Fruit fly (Drosophila melanogaster) whole organism, embryonic: Measurements from ENCODE around the gene Sse.
A peak's percentile ranks its signal among the peaks of the same experiment; 100 is the strongest.

ENCODE experiments used
- Ada2b ChIP-seq: fragments of 200-800 bp; sonication (Bioruptor generic); IDR thresholded peaks from 2 replicates; pipeline ENCODE4 v1.3.6; 2022; ENCODE audit warnings: missing biosample characterization, missing genetic modification characterization
- Atf6 ChIP-seq: fragments of 200-800 bp; sonication (Bioruptor generic); IDR thresholded peaks from 2 replicates; pipeline ENCODE4 v1.3.6; 2022; ENCODE audit warnings: missing biosample characterization, missing genetic modification characterization
- Awh ChIP-seq: fragments of 200-800 bp; sonication (Bioruptor generic); IDR thresholded peaks from 2 replicates; pipeline ENCODE4, ENCODE4 v1.3.6; 2022; ENCODE audit warnings: missing biosample characterization, missing genetic modification characterization
- Blimp-1 ChIP-seq: fragments of 200-800 bp; sonication (Bioruptor generic); optimal IDR thresholded peaks from 3 replicates; lab custom pipeline; 2018; ENCODE audit warnings: missing biosample characterization, missing genetic modification characterization, mild to moderate bottlenecking, moderate library complexity, missing genetic modification reagents
- CG1024 ChIP-seq: fragments of 200-800 bp; sonication (Bioruptor generic); IDR thresholded peaks from 2 replicates; pipeline ENCODE4 v1.3.6; 2022; ENCODE audit warnings: missing biosample characterization, missing genetic modification characterization
- CG10462 ChIP-seq: fragments of 200-800 bp; sonication (Bioruptor generic); optimal IDR thresholded peaks from 2 replicates; lab custom pipeline; 2016; ENCODE audit warnings: missing biosample characterization, missing genetic modification characterization
- CG12769 ChIP-seq: fragments of 200-800 bp; sonication (Bioruptor generic); optimal IDR thresholded peaks from 2 replicates; lab custom pipeline; 2019; ENCODE audit warnings: missing biosample characterization, mild to moderate bottlenecking, missing genetic modification characterization, moderate library complexity
- CG14965 ChIP-seq: fragments of 200-800 bp; sonication (Bioruptor generic); optimal IDR thresholded peaks from 2 replicates; lab custom pipeline; 2016; ENCODE audit warnings: missing biosample characterization, missing genetic modification characterization, borderline replicate concordance
- CG17361 ChIP-seq: fragments of 200-800 bp; sonication (Bioruptor generic); IDR thresholded peaks from 3 replicates; pipeline ENCODE4 v1.3.6; 2022; ENCODE audit warnings: missing biosample characterization, missing genetic modification characterization
- CG17802 ChIP-seq: fragments of 200-800 bp; sonication (Bioruptor generic); optimal IDR thresholded peaks from 2 replicates; lab custom pipeline; 2018; ENCODE audit warnings: missing biosample characterization, mild to moderate bottlenecking, missing genetic modification characterization, moderate library complexity
- CG2875 ChIP-seq: fragments of 200-800 bp; sonication (Bioruptor generic); optimal IDR thresholded peaks from 2 replicates; lab custom pipeline; 2017; ENCODE audit warnings: missing biosample characterization, mild to moderate bottlenecking, missing genetic modification characterization, missing genetic modification reagents
- CG2889 ChIP-seq: fragments of 200-800 bp; sonication (Bioruptor generic); IDR thresholded peaks from 3 replicates; pipeline ENCODE4 v1.3.6; 2022; ENCODE audit warnings: missing biosample characterization, missing genetic modification characterization
- CG4424 ChIP-seq: fragments of 200-800 bp; sonication (Bioruptor generic); optimal IDR thresholded peaks from 3 replicates; lab custom pipeline; 2016; ENCODE audit warnings: missing biosample characterization, missing genetic modification characterization
- CG5180 ChIP-seq: fragments of 200-800 bp; sonication (Bioruptor generic); optimal IDR thresholded peaks from 3 replicates; lab custom pipeline; 2017; ENCODE audit warnings: missing biosample characterization, missing genetic modification characterization, mild to moderate bottlenecking, moderate library complexity, missing genetic modification reagents
- CG9817 ChIP-seq: fragments of 200-800 bp; sonication (Bioruptor generic); optimal IDR thresholded peaks from 2 replicates; lab custom pipeline; 2018; ENCODE audit warnings: missing biosample characterization, mild to moderate bottlenecking, missing genetic modification characterization, moderate library complexity
- D19A ChIP-seq: fragments of 200-800 bp; optimal IDR thresholded peaks from 3 replicates; lab custom pipeline; 2019; ENCODE audit warnings: missing biosample characterization, mild to moderate bottlenecking, missing genetic modification characterization, moderate library complexity
- Dad ChIP-seq: fragments of 200-800 bp; sonication (Bioruptor generic); optimal IDR thresholded peaks from 3 replicates; lab custom pipeline; 2016; ENCODE audit warnings: missing biosample characterization, missing genetic modification characterization
- Deaf1 ChIP-seq: fragments of 200-800 bp; optimal IDR thresholded peaks from 3 replicates; lab custom pipeline; 2019; ENCODE audit warnings: missing biosample characterization, mild to moderate bottlenecking, missing genetic modification characterization, moderate library complexity
- Dip3 ChIP-seq: fragments of 200-800 bp; sonication (Bioruptor generic); optimal IDR thresholded peaks from 3 replicates; lab custom pipeline; 2016; ENCODE audit warnings: missing biosample characterization, missing genetic modification characterization
- Fer2 ChIP-seq: fragments of 200-800 bp; sonication (Bioruptor generic); optimal IDR thresholded peaks from 2 replicates; lab custom pipeline; 2018; ENCODE audit warnings: missing biosample characterization, mild to moderate bottlenecking, missing genetic modification characterization, moderate library complexity
- Gug ChIP-seq: fragments of 200-800 bp; sonication (Bioruptor generic); IDR thresholded peaks from 4 replicates; pipeline ENCODE4 v1.3.6; 2022; ENCODE audit warnings: missing biosample characterization, missing genetic modification characterization
- H15 ChIP-seq: fragments of 200-800 bp; sonication (Bioruptor generic); IDR thresholded peaks from 3 replicates; pipeline ENCODE4 v1.3.6; 2022; ENCODE audit warnings: missing biosample characterization, missing genetic modification characterization
- HLH3B ChIP-seq: fragments of 200-800 bp; sonication (Bioruptor generic); IDR thresholded peaks from 2 replicates; pipeline ENCODE4 v1.3.6; 2022; ENCODE audit warnings: missing biosample characterization, missing genetic modification characterization
- HLH4C ChIP-seq: fragments of 200-800 bp; sonication (Bioruptor generic); IDR thresholded peaks from 3 replicates; pipeline ENCODE4 v1.3.6; 2022; ENCODE audit warnings: missing biosample characterization, missing genetic modification characterization; ENCODE audit not compliant: partially characterized antibody
- HmgD ChIP-seq: fragments of 200-800 bp; sonication (Bioruptor generic); optimal IDR thresholded peaks from 3 replicates; lab custom pipeline; 2016; ENCODE audit warnings: missing biosample characterization, missing genetic modification characterization
- Hr51 ChIP-seq, 2 experiments: fragments of 200-800 bp; sonication (Bioruptor generic); optimal IDR thresholded peaks; 2 replicates in 1 of 2; 3 replicates in 1 of 2; lab custom pipeline; 2016 to 2018; ENCODE audit warnings: missing biosample characterization in 2 of 2, missing genetic modification characterization in 2 of 2, mild to moderate bottlenecking in 1 of 2, moderate library complexity in 1 of 2
- Jarid2 ChIP-seq: fragments of 200-800 bp; sonication (Bioruptor generic); optimal IDR thresholded peaks from 3 replicates; lab custom pipeline; 2017; ENCODE audit warnings: mild to moderate bottlenecking, missing biosample characterization, missing genetic modification reagents, missing genetic modification characterization
- MESR4 ChIP-seq: fragments of 200-800 bp; sonication (Bioruptor generic); optimal IDR thresholded peaks from 2 replicates; lab custom pipeline; 2018; ENCODE audit warnings: missing biosample characterization, mild to moderate bottlenecking, missing genetic modification characterization, moderate library complexity
- Med ChIP-seq: fragments of 200-800 bp; sonication (Bioruptor generic); peaks from one replicate; lab custom pipeline; 2016; ENCODE audit warnings: missing biosample characterization, missing genetic modification characterization, mild to moderate bottlenecking, inconsistent platforms, moderate library complexity
- Vsx1 ChIP-seq: fragments of 200-800 bp; sonication (Bioruptor generic); optimal IDR thresholded peaks from 2 replicates; lab custom pipeline; 2017; ENCODE audit warnings: missing biosample characterization, mild to moderate bottlenecking, missing genetic modification characterization, missing genetic modification reagents
- al ChIP-seq: fragments of 200-800 bp; sonication (Bioruptor generic); IDR thresholded peaks from 2 replicates; pipeline ENCODE4 v1.3.6; 2022; ENCODE audit warnings: missing biosample characterization, missing genetic modification characterization
- amos ChIP-seq: fragments of 200-800 bp; sonication (Bioruptor generic); IDR thresholded peaks from 2 replicates; pipeline ENCODE4 v1.3.6; 2022; ENCODE audit warnings: missing biosample characterization, missing genetic modification characterization; ENCODE audit not compliant: partially characterized antibody
- ato ChIP-seq: fragments of 200-800 bp; sonication (Bioruptor generic); IDR thresholded peaks from 2 replicates; pipeline ENCODE4 v1.3.6; 2022; ENCODE audit warnings: missing biosample characterization, missing genetic modification characterization; ENCODE audit not compliant: partially characterized antibody
- crol ChIP-seq: fragments of 200-800 bp; sonication (Bioruptor generic); IDR thresholded peaks from 2 replicates; pipeline ENCODE4 v1.3.6; 2022; ENCODE audit warnings: missing biosample characterization, missing genetic modification characterization
- eyg ChIP-seq: fragments of 200-800 bp; sonication (Bioruptor generic); optimal IDR thresholded peaks from 3 replicates; lab custom pipeline; 2016; ENCODE audit warnings: missing biosample characterization, missing genetic modification characterization
- gce ChIP-seq: fragments of 200-800 bp; sonication (Bioruptor generic); IDR thresholded peaks from 3 replicates; pipeline ENCODE4 v1.3.6; 2022; ENCODE audit warnings: missing biosample characterization, missing genetic modification characterization
- grn ChIP-seq: fragments of 200-800 bp; sonication (Bioruptor generic); optimal IDR thresholded peaks from 3 replicates; lab custom pipeline; 2017; ENCODE audit warnings: missing biosample characterization, missing genetic modification characterization
- gro ChIP-seq: fragments of 200-800 bp; sonication (Bioruptor generic); optimal IDR thresholded peaks from 2 replicates; lab custom pipeline; 2016; ENCODE audit warnings: missing biosample characterization, missing genetic modification characterization
- hbn ChIP-seq: fragments of 200-800 bp; sonication (Bioruptor generic); IDR thresholded peaks from 2 replicates; pipeline ENCODE4 v1.3.6; 2022; ENCODE audit warnings: missing biosample characterization, missing genetic modification characterization; ENCODE audit not compliant: partially characterized antibody
- lab ChIP-seq: fragments of 200-800 bp; sonication (Bioruptor generic); optimal IDR thresholded peaks from 3 replicates; lab custom pipeline; 2017; ENCODE audit warnings: missing biosample characterization, missing genetic modification characterization, mild to moderate bottlenecking, moderate library complexity, missing genetic modification reagents
- lbe ChIP-seq: fragments of 200-800 bp; sonication (Bioruptor generic); optimal IDR thresholded peaks from 2 replicates; lab custom pipeline; 2016; ENCODE audit warnings: missing biosample characterization, mild to moderate bottlenecking, missing genetic modification characterization
- pan ChIP-seq, 4 experiments: fragments of >200 bp in 3 of 4; fragments of 200-800 bp in 1 of 4; sonication (Bioruptor generic) in 1 of 4; optimal IDR thresholded peaks in 3 of 4; IDR thresholded peaks in 1 of 4; 2 replicates each; pipeline versions ENCODE4 v1.3.6 to Lab custom; 2017 to 2022; ENCODE audit warnings: missing biosample characterization in 2 of 4, missing genetic modification characterization in 2 of 4, mixed read lengths in 1 of 4
- prd ChIP-seq, 3 experiments: fragments of >200 bp in 2 of 3; fragments of 200-800 bp in 1 of 3; sonication (Bioruptor generic) in 1 of 3; optimal IDR thresholded peaks in 2 of 3; IDR thresholded peaks in 1 of 3; 2 replicates in 2 of 3; 3 replicates in 1 of 3; pipeline versions ENCODE4 v1.3.6 to Lab custom; 2017 to 2022; ENCODE audit warnings: missing biosample characterization in 1 of 3, missing genetic modification characterization in 1 of 3
- run ChIP-seq: fragments of 200-800 bp; sonication (Bioruptor generic); optimal IDR thresholded peaks from 3 replicates; lab custom pipeline; 2018; ENCODE audit warnings: missing biosample characterization, mild to moderate bottlenecking, missing genetic modification characterization
- scrt ChIP-seq: fragments of 200-800 bp; sonication (Bioruptor generic); optimal IDR thresholded peaks from 2 replicates; lab custom pipeline; 2018; ENCODE audit warnings: missing biosample characterization, mild to moderate bottlenecking, missing genetic modification characterization, moderate library complexity
- sisA ChIP-seq: fragments of 200-800 bp; sonication (Bioruptor generic); IDR thresholded peaks from 2 replicates; pipeline ENCODE4 v1.3.6; 2022; ENCODE audit warnings: missing biosample characterization, missing genetic modification characterization
- sr ChIP-seq: fragments of 200-800 bp; sonication (Bioruptor generic); IDR thresholded peaks from 3 replicates; pipeline ENCODE4 v1.3.6; 2022; ENCODE audit warnings: missing biosample characterization, missing genetic modification characterization
- stc ChIP-seq: fragments of 200-800 bp; sonication (Bioruptor generic); IDR thresholded peaks from 2 replicates; pipeline ENCODE4 v1.3.6; 2022; ENCODE audit warnings: missing biosample characterization, missing genetic modification characterization

The Sse gene

dm6 chr3L:5654403-5654883 lies 7.6 kb downstream of the Sse start, which contains the start of gene lin-28 (continued):
- peak; percentile 7 for TF ChIP-seq CG2875
- TF ChIP-seq CG1024 (GFP tag; lab: Robert Waterston, UW) = no peak
- TF ChIP-seq stc = peak; percentile 30; the same call in 1 of the 2 replicates
- peak; percentile 99 for TF ChIP-seq grn (GFP tag; lab: Kevin White, UChicago)
- peak; percentile 18 for TF ChIP-seq MESR4
- no peak for TF ChIP-seq Ada2b (GFP tag; lab: Robert Waterston, UW)
- TF ChIP-seq HLH4C = peak; percentile 38; the same call in 1 of the 3 replicates
- peak; percentile 14 for TF ChIP-seq Dad
- peak in 1 of 2 experiments; percentile 23 for TF ChIP-seq Hr51 (GFP tag; optimal IDR thresholded peaks at IDR 0.05; lab: Kevin White, UChicago)
- peak; percentile 91 for TF ChIP-seq Jarid2 (GFP tag; lab: Kevin White, UChicago)
- TF ChIP-seq H15 (GFP tag; lab: Robert Waterston, UW) = no peak
- no peak for TF ChIP-seq CG12769 (tag; lab: Kevin White, UChicago)
- TF ChIP-seq CG2889 (GFP tag; lab: Robert Waterston, UW) = no peak
- peak; percentile 26 for TF ChIP-seq lab (GFP tag; lab: Kevin White, UChicago)
- TF ChIP-seq amos (GFP tag; lab: Robert Waterston, UW) = peak; percentile 67; the same call in 1 of the 2 replicates
- TF ChIP-seq Awh (GFP tag; lab: Robert Waterston, UW) = 0 out of 2 replicates have a peak, but pooled peaks have one; percentile 41
- peak; percentile 71 for TF ChIP-seq CG5180 (GFP tag; lab: Kevin White, UChicago)
- no peak for TF ChIP-seq hbn (GFP tag; lab: Robert Waterston, UW)
- TF ChIP-seq prd (optimal IDR thresholded peaks at IDR 0.05; lab: Kevin White, UChicago) = no peak
- no peak for TF ChIP-seq prd (GFP tag; IDR thresholded peaks at IDR 0.05; lab: Robert Waterston, UW)
- no peak for TF ChIP-seq Atf6
- TF ChIP-seq Fer2 (tag; lab: Kevin White, UChicago) = no peak
- TF ChIP-seq CG17802 = no peak
- no peak for TF ChIP-seq lbe (GFP tag; lab: Kevin White, UChicago)
- no peak for TF ChIP-seq Dip3 (GFP tag; lab: Kevin White, UChicago)
- TF ChIP-seq al (GFP tag; lab: Robert Waterston, UW) = no peak
- TF ChIP-seq CG9817 (tag; lab: Kevin White, UChicago) = no peak
- peak; percentile 21; the same call in 1 of the 3 replicates for TF ChIP-seq sr (GFP tag; lab: Robert Waterston, UW)
- no peak for TF ChIP-seq CG4424
- no peak for TF ChIP-seq gce (GFP tag; lab: Robert Waterston, UW)
- no peak for TF ChIP-seq scrt (GFP tag; lab: Kevin White, UChicago)
- TF ChIP-seq ato (GFP tag; lab: Robert Waterston, UW) = peak; percentile 24; the same call in 1 of the 2 replicates
- no peak for TF ChIP-seq CG10462 (GFP tag; lab: Kevin White, UChicago)
- no peak for TF ChIP-seq crol
- TF ChIP-seq D19A = peak; percentile 13
- TF ChIP-seq CG17361 (GFP tag; lab: Robert Waterston, UW) = 0 out of 3 replicates have a peak, but pooled peaks have one; percentile 8
- peak; percentile 86 for TF ChIP-seq Med (GFP tag; lab: Kevin White, UChicago)
- TF ChIP-seq CG14965 (GFP tag; lab: Kevin White, UChicago) = no peak
- no peak for TF ChIP-seq sisA (GFP tag; lab: Robert Waterston, UW)
- no peak for TF ChIP-seq run (tag; lab: Kevin White, UChicago)
- TF ChIP-seq Deaf1 = peak; percentile 88
- TF ChIP-seq Blimp-1 = peak; percentile 95
- TF ChIP-seq Gug (GFP tag; lab: Robert Waterston, UW) = no peak
- no peak for TF ChIP-seq gro (GFP tag; lab: Kevin White, UChicago)
- TF ChIP-seq HmgD = peak; percentile 14
- TF ChIP-seq Vsx1 (GFP tag; lab: Kevin White, UChicago) = peak; percentile 25
- peak; percentile 20; the same call in 1 of the 2 replicates for TF ChIP-seq HLH3B
- TF ChIP-seq eyg = no peak
- TF ChIP-seq pan (optimal IDR thresholded peaks at IDR 0.05; lab: Kevin White, UChicago) = no peak
- TF ChIP-seq pan (GFP tag; optimal IDR thresholded peaks at IDR 0.05 in 1 of 2, IDR thresholded peaks at IDR 0.05 in 1 of 2) = no peak
